Fruit fly (Drosophila melanogaster) whole organism, embryonic: ENCODE results near the gene CG14237.

Experiments
- Adf1 ChIP-seq: fragments of 200-800 bp; sonication (Bioruptor generic); IDR thresholded peaks from 2 replicates; pipeline ENCODE4 v1.3.6; 2022; ENCODE audit warnings: missing biosample characterization, missing genetic modification characterization
- Atf3 ChIP-seq: fragments of 200-800 bp; sonication (Bioruptor generic); optimal IDR thresholded peaks from 3 replicates; lab custom pipeline; 2016; ENCODE audit warnings: missing biosample characterization, missing genetic modification characterization
- Bdp1 ChIP-seq: fragments of 200-800 bp; sonication (Bioruptor generic); optimal IDR thresholded peaks from 3 replicates; lab custom pipeline; 2016; ENCODE audit warnings: missing biosample characterization, missing genetic modification characterization
- C15 ChIP-seq: fragments of 200-800 bp; sonication (Bioruptor generic); IDR thresholded peaks from 3 replicates; pipeline ENCODE4 v1.3.6; 2022; ENCODE audit warnings: missing biosample characterization, missing genetic modification characterization
- CG10267 ChIP-seq: fragments of 200-800 bp; sonication (Bioruptor generic); optimal IDR thresholded peaks from 2 replicates; lab custom pipeline; 2018; ENCODE audit warnings: missing biosample characterization, mild to moderate bottlenecking, missing genetic modification characterization, moderate library complexity
- CG10979 ChIP-seq: fragments of 200-800 bp; sonication (Bioruptor generic); optimal IDR thresholded peaks from 2 replicates; lab custom pipeline; 2018; ENCODE audit warnings: missing biosample characterization, mild to moderate bottlenecking, missing genetic modification characterization, moderate library complexity
- CG11695 ChIP-seq: fragments of 200-800 bp; sonication (Bioruptor generic); IDR thresholded peaks from 3 replicates; pipeline ENCODE4 v1.3.6; 2022; ENCODE audit warnings: missing biosample characterization, missing genetic modification characterization
- CG12071 ChIP-seq: fragments of 200-800 bp; sonication (Bioruptor generic); optimal IDR thresholded peaks from 3 replicates; lab custom pipeline; 2018; ENCODE audit warnings: missing biosample characterization, mild to moderate bottlenecking, missing genetic modification characterization
- CG13894 ChIP-seq: fragments of 200-800 bp; sonication (Bioruptor generic); optimal IDR thresholded peaks from 3 replicates; lab custom pipeline; 2018; ENCODE audit warnings: missing biosample characterization, mild to moderate bottlenecking, missing genetic modification characterization, moderate library complexity
- CG14014 ChIP-seq: fragments of 200-800 bp; sonication (Bioruptor generic); IDR thresholded peaks from 2 replicates; pipeline ENCODE4 v1.3.6; 2022; ENCODE audit warnings: missing biosample characterization, missing genetic modification characterization
- CG14050 ChIP-seq: fragments of 200-800 bp; sonication (Bioruptor generic); IDR thresholded peaks from 3 replicates; pipeline ENCODE4 v1.3.6; 2022; ENCODE audit warnings: missing biosample characterization, missing genetic modification characterization
- CG2712 ChIP-seq: fragments of 200-800 bp; optimal IDR thresholded peaks from 3 replicates; lab custom pipeline; 2019; ENCODE audit warnings: missing biosample characterization, mild to moderate bottlenecking, missing genetic modification characterization, moderate library complexity
- CG2889 ChIP-seq: fragments of 200-800 bp; sonication (Bioruptor generic); IDR thresholded peaks from 3 replicates; pipeline ENCODE4 v1.3.6; 2022; ENCODE audit warnings: missing biosample characterization, missing genetic modification characterization
- CG3065 ChIP-seq: fragments of 200-800 bp; sonication (Bioruptor generic); optimal IDR thresholded peaks from 2 replicates; lab custom pipeline; 2016; ENCODE audit warnings: missing biosample characterization, missing genetic modification characterization
- CG34376 ChIP-seq: fragments of 200-800 bp; sonication (Bioruptor generic); optimal IDR thresholded peaks from 2 replicates; lab custom pipeline; 2018; ENCODE audit warnings: missing biosample characterization, mild to moderate bottlenecking, missing genetic modification characterization
- CG6175 ChIP-seq: fragments of 200-800 bp; sonication (Bioruptor generic); IDR thresholded peaks from 3 replicates; pipeline ENCODE4 v1.3.6; 2022; ENCODE audit warnings: missing biosample characterization, missing genetic modification characterization
- CG7745 ChIP-seq: fragments of 200-800 bp; sonication (Bioruptor generic); optimal IDR thresholded peaks from 2 replicates; lab custom pipeline; 2018; ENCODE audit warnings: missing biosample characterization, mild to moderate bottlenecking, missing genetic modification characterization, moderate library complexity
- CG7963 ChIP-seq: fragments of 200-800 bp; sonication (Bioruptor generic); IDR thresholded peaks from 3 replicates; pipeline ENCODE4 v1.3.6; 2022; ENCODE audit warnings: missing biosample characterization, missing genetic modification characterization; ENCODE audit not compliant: partially characterized antibody
- CG8765 ChIP-seq: fragments of 200-800 bp; sonication (Bioruptor generic); IDR thresholded peaks from 2 replicates; pipeline ENCODE4 v1.3.6; 2022; ENCODE audit warnings: missing biosample characterization, missing genetic modification characterization
- CG9876 ChIP-seq: fragments of 200-800 bp; sonication (Bioruptor generic); optimal IDR thresholded peaks from 2 replicates; lab custom pipeline; 2016; ENCODE audit warnings: missing biosample characterization, missing genetic modification characterization
- CHES-1-like ChIP-seq: fragments of 200-800 bp; sonication (Bioruptor generic); optimal IDR thresholded peaks from 2 replicates; lab custom pipeline; 2016; ENCODE audit warnings: missing biosample characterization, missing genetic modification characterization
- CoRest ChIP-seq: fragments of 200-800 bp; sonication (Bioruptor generic); optimal IDR thresholded peaks from 3 replicates; lab custom pipeline; 2018; ENCODE audit warnings: missing biosample characterization, mild to moderate bottlenecking, missing genetic modification characterization, moderate library complexity
- Dfd ChIP-seq, 2 experiments: fragments of >200 bp; optimal IDR thresholded peaks; 2 replicates each; lab custom pipeline; 2017; ENCODE audit warnings: missing biosample characterization in 2 of 2, missing genetic modification characterization in 2 of 2
- Hr3 ChIP-seq: fragments of 200-800 bp; sonication (Bioruptor generic); optimal IDR thresholded peaks from 3 replicates; lab custom pipeline; 2016; ENCODE audit warnings: missing biosample characterization, missing genetic modification characterization
- Jarid2 ChIP-seq: fragments of 200-800 bp; sonication (Bioruptor generic); optimal IDR thresholded peaks from 3 replicates; lab custom pipeline; 2017; ENCODE audit warnings: mild to moderate bottlenecking, missing biosample characterization, missing genetic modification reagents, missing genetic modification characterization
- MBD-R2 ChIP-seq: fragments of 200-800 bp; sonication (Bioruptor generic); IDR thresholded peaks from 2 replicates; pipeline ENCODE4 v1.3.6; 2022; ENCODE audit warnings: missing biosample characterization, missing genetic modification characterization
- NC2α ChIP-seq: fragments of 200-800 bp; sonication (Bioruptor generic); optimal IDR thresholded peaks from 2 replicates; lab custom pipeline; 2016; ENCODE audit warnings: missing biosample characterization, missing genetic modification characterization
- NK7.1 ChIP-seq: fragments of 200-800 bp; sonication (Bioruptor generic); optimal IDR thresholded peaks from 3 replicates; lab custom pipeline; 2016; ENCODE audit warnings: missing biosample characterization, missing genetic modification characterization
- Nf-YB ChIP-seq: fragments of 200-800 bp; sonication (Bioruptor generic); optimal IDR thresholded peaks from 3 replicates; lab custom pipeline; 2019; ENCODE audit warnings: missing biosample characterization, mild to moderate bottlenecking, missing genetic modification characterization, moderate library complexity
- NfI ChIP-seq: fragments of 200-800 bp; sonication (Bioruptor generic); optimal IDR thresholded peaks from 3 replicates; lab custom pipeline; 2018; ENCODE audit warnings: missing biosample characterization, mild to moderate bottlenecking, missing genetic modification characterization, moderate library complexity
- Optix ChIP-seq: fragments of 200-800 bp; sonication (Bioruptor generic); IDR thresholded peaks from 3 replicates; pipeline ENCODE4 v1.3.6; 2022; ENCODE audit warnings: missing biosample characterization, missing genetic modification characterization
- Ptx1 ChIP-seq: fragments of 200-800 bp; sonication (Bioruptor generic); IDR thresholded peaks from 2 replicates; pipeline ENCODE4 v1.3.6; 2022; ENCODE audit warnings: missing biosample characterization, missing genetic modification characterization
- ato ChIP-seq: fragments of 200-800 bp; sonication (Bioruptor generic); IDR thresholded peaks from 2 replicates; pipeline ENCODE4 v1.3.6; 2022; ENCODE audit warnings: missing biosample characterization, missing genetic modification characterization; ENCODE audit not compliant: partially characterized antibody
- corto ChIP-seq: fragments of 200-800 bp; sonication (Bioruptor generic); optimal IDR thresholded peaks from 2 replicates; lab custom pipeline; 2016; ENCODE audit warnings: missing biosample characterization, mild to moderate bottlenecking, missing genetic modification characterization, moderate library complexity
- crc ChIP-seq: fragments of 200-800 bp; sonication (Bioruptor generic); optimal IDR thresholded peaks from 2 replicates; lab custom pipeline; 2016; ENCODE audit warnings: missing biosample characterization, missing genetic modification characterization
- fd64A ChIP-seq: fragments of 200-800 bp; sonication (Bioruptor generic); optimal IDR thresholded peaks from 3 replicates; lab custom pipeline; 2018; ENCODE audit warnings: missing biosample characterization, mild to moderate bottlenecking, missing genetic modification characterization
- gcm ChIP-seq: fragments of 200-800 bp; sonication (Bioruptor generic); optimal IDR thresholded peaks from 2 replicates; lab custom pipeline; 2019; ENCODE audit warnings: missing biosample characterization, mild to moderate bottlenecking, missing genetic modification characterization, moderate library complexity
- grn ChIP-seq: fragments of 200-800 bp; sonication (Bioruptor generic); optimal IDR thresholded peaks from 3 replicates; lab custom pipeline; 2017; ENCODE audit warnings: missing biosample characterization, missing genetic modification characterization
- gt ChIP-seq: fragments of 200-800 bp; sonication (Bioruptor generic); IDR thresholded peaks from 2 replicates; pipeline ENCODE4 v1.3.6; 2022; ENCODE audit warnings: missing biosample characterization, missing genetic modification characterization
- jing ChIP-seq: fragments of 200-800 bp; sonication (Bioruptor generic); optimal IDR thresholded peaks from 2 replicates; lab custom pipeline; 2018; ENCODE audit warnings: missing biosample characterization, mild to moderate bottlenecking, missing genetic modification characterization
- lilli ChIP-seq: fragments of 200-800 bp; sonication (Bioruptor generic); optimal IDR thresholded peaks from 3 replicates; lab custom pipeline; 2016; ENCODE audit warnings: missing biosample characterization, missing genetic modification characterization
- nerfin-2 ChIP-seq: fragments of 200-800 bp; sonication (Bioruptor generic); IDR thresholded peaks from 2 replicates; pipeline ENCODE4 v1.3.6; 2022; ENCODE audit warnings: missing biosample characterization, missing genetic modification characterization; ENCODE audit not compliant: partially characterized antibody
- oc ChIP-seq: fragments of 200-800 bp; sonication (Bioruptor generic); optimal IDR thresholded peaks from 2 replicates; lab custom pipeline; 2018; ENCODE audit warnings: missing biosample characterization, mild to moderate bottlenecking, missing genetic modification characterization, moderate library complexity
- p53 ChIP-seq: fragments of 200-800 bp; sonication (Bioruptor generic); optimal IDR thresholded peaks from 2 replicates; lab custom pipeline; 2016; ENCODE audit warnings: missing biosample characterization, missing genetic modification characterization
- pfk ChIP-seq: fragments of 200-800 bp; sonication (Bioruptor generic); optimal IDR thresholded peaks from 2 replicates; lab custom pipeline; 2018; ENCODE audit warnings: missing biosample characterization, mild to moderate bottlenecking, missing genetic modification characterization, moderate library complexity
- pzg ChIP-seq: fragments of 200-800 bp; sonication (Bioruptor generic); optimal IDR thresholded peaks from 3 replicates; lab custom pipeline; 2018; ENCODE audit warnings: missing biosample characterization, mild to moderate bottlenecking, missing genetic modification characterization, moderate library complexity
- slou ChIP-seq: fragments of 200-800 bp; sonication (Bioruptor generic); optimal IDR thresholded peaks from 3 replicates; lab custom pipeline; 2016; ENCODE audit warnings: missing biosample characterization, missing genetic modification characterization
- sr ChIP-seq: fragments of 200-800 bp; sonication (Bioruptor generic); IDR thresholded peaks from 3 replicates; pipeline ENCODE4 v1.3.6; 2022; ENCODE audit warnings: missing biosample characterization, missing genetic modification characterization
- stc ChIP-seq: fragments of 200-800 bp; sonication (Bioruptor generic); IDR thresholded peaks from 2 replicates; pipeline ENCODE4 v1.3.6; 2022; ENCODE audit warnings: missing biosample characterization, missing genetic modification characterization
- tna ChIP-seq: fragments of 200-800 bp; sonication (Bioruptor generic); IDR thresholded peaks from 2 replicates; pipeline ENCODE4 v1.3.6; 2022; ENCODE audit warnings: missing biosample characterization, missing genetic modification characterization; ENCODE audit not compliant: partially characterized antibody
- trem ChIP-seq: fragments of 200-800 bp; optimal IDR thresholded peaks from 3 replicates; lab custom pipeline; 2019; ENCODE audit warnings: missing biosample characterization, mild to moderate bottlenecking, missing genetic modification characterization, moderate library complexity

CG14237 gene

dm6 chr3R:26443875-26444511 lies 12.7 kb upstream of the CG14237 start (continued):
- TF ChIP-seq Dfd (GFP tag; optimal IDR thresholded peaks at IDR 0.05; lab: Kevin White, UChicago) (no peak), CG2712 (tag; lab: Kevin White, UChicago) (peak; percentile 84), NK7.1 (GFP tag; lab: Kevin White, UChicago) (no peak), corto (GFP tag; lab: Kevin White, UChicago) (no peak), CG34376 (GFP tag; lab: Kevin White, UChicago) (no peak), lilli (no peak), Optix (GFP tag; lab: Robert Waterston, UW) (no peak), CG10979 (peak; percentile 77), Adf1 (no peak), stc (GFP tag; lab: Robert Waterston, UW) (peak; percentile 56), grn (GFP tag; lab: Kevin White, UChicago) (no peak), CoRest (peak; percentile 49), oc (no peak), Jarid2 (no peak), Atf3 (no peak), sr (GFP tag; lab: Robert Waterston, UW) (peak; percentile 95), p53 (GFP tag; lab: Kevin White, UChicago) (no peak), MBD-R2 (GFP tag; lab: Robert Waterston, UW) (no peak), CG14050 (peak; percentile 13; the same call in 1 of the 3 replicates), fd64A (GFP tag; lab: Kevin White, UChicago) (no peak), CG9876 (GFP tag; lab: Kevin White, UChicago) (no peak), NC2α (GFP tag; lab: Kevin White, UChicago) (no peak), nerfin-2 (GFP tag; lab: Robert Waterston, UW) (no peak), Hr3 (GFP tag; lab: Kevin White, UChicago) (peak; percentile 27), CHES-1-like (GFP tag; lab: Kevin White, UChicago) (no peak), CG12071 (GFP tag; lab: Kevin White, UChicago) (no peak), crc (GFP tag; lab: Kevin White, UChicago) (no peak), CG7963 (GFP tag; lab: Robert Waterston, UW) (no peak), CG2889 (GFP tag; lab: Robert Waterston, UW) (no peak), C15 (GFP tag; lab: Robert Waterston, UW) (no peak), NfI (GFP tag; lab: Kevin White, UChicago) (peak; percentile 6), CG3065 (no peak), CG14014 (GFP tag; lab: Robert Waterston, UW) (no peak), tna (GFP tag; lab: Robert Waterston, UW) (no peak), pzg (no peak), Nf-YB (peak; percentile 14), CG10267 (tag; lab: Kevin White, UChicago) (peak; percentile 67), gt (GFP tag; lab: Robert Waterston, UW) (no peak), ato (GFP tag; lab: Robert Waterston, UW) (no peak), CG6175 (GFP tag; lab: Robert Waterston, UW) (no peak), pfk (GFP tag; lab: Kevin White, UChicago) (no peak), jing (no peak), trem (tag; lab: Kevin White, UChicago) (peak; percentile 58), Bdp1 (GFP tag; lab: Kevin White, UChicago) (no peak), gcm (GFP tag; lab: Kevin White, UChicago) (no peak), CG7745 (tag; lab: Kevin White, UChicago) (no peak), slou (no peak), Ptx1 (GFP tag; lab: Robert Waterston, UW) (peak; percentile 73), CG11695 (GFP tag; lab: Robert Waterston, UW) (peak; percentile 50; the same call in 2 of the 3 replicates), CG13894 (no peak), CG8765 (GFP tag; lab: Robert Waterston, UW) (no peak)
